Fruit fly (Drosophila melanogaster) ovary, adult (tissue): ENCODE data around the gene CG31709.

Experiments
- CG17801 ChIP-seq: fragments of 200-800 bp; optimal IDR thresholded peaks from 2 replicates; lab custom pipeline; 2019; ENCODE audit warnings: missing biosample characterization, mild to moderate bottlenecking, missing genetic modification characterization, moderate library complexity; ENCODE audit not compliant: partially characterized antibody

The CG31709 gene

DNA sequence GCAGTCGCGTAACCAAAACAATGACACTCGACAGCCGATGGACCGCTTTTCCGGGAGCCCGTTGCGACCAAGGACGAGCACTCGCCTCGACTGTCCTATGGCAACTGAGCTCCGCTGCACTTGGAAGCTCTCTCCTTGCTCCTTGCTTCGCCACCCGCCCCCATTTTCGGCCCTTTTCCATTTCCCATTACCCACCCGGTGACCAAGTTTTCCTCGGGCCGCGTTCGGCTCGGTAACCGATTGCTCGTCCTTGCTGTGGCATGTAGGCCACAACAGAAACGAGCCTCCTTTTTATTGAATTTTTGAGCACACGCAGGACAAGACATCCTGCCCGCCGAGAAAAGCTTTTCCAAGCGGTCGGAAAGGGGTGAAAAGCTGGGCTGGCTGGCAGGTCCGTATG, 12.8 kb downstream of the CG31709 start, which contains the start of gene jp:
Gene jp (minus strand): TSS at position 95 of the 400 bp plus-strand sequence.
- TF ChIP-seq CG17801: no peak

DNA sequence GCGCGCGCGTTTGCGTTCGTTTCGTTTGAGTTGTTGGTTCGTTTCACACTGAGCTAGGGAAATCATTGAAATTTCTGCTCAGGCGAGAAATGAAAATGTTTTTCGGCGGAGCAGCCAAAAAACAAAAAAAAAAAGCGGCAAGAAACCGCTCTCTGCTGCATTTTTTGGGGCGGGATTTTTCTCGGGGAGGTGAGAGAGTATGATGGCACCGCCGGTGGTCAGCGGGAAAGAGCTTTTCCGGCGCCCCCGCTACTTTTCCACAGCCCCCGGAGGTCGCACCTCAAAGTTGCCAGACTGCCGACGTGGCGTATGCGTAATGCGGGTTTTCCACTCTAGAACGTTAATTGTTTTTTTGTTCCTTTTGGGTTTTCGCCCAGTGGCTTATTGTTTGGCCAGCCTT, 14.1 kb downstream of the CG31709 start, which contains the start of gene CG46468:
Gene CG46468 (minus strand): TSS at position 52 of the 400 bp plus-strand sequence.
- TF ChIP-seq CG17801: no peak

DNA sequence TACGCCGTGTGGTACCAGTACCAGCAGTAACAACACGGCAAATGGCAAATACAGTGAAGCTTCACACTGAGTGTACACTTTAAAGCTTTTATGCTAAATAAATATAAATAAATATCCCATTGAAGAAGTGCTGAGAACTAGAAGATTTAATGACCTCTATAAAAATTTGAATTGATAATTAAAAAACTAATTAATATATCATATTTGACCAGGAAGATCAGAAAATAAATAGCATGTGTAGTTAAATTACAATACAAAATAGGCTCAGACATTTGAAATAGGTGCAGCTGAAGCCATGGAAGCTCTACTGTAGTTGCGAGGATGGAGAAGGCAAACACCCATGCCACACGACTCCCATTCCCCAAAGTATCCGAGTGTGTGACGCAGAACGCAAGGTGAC, 14.9 kb downstream of the CG31709 start:
- no peak for TF ChIP-seq CG17801

DNA sequence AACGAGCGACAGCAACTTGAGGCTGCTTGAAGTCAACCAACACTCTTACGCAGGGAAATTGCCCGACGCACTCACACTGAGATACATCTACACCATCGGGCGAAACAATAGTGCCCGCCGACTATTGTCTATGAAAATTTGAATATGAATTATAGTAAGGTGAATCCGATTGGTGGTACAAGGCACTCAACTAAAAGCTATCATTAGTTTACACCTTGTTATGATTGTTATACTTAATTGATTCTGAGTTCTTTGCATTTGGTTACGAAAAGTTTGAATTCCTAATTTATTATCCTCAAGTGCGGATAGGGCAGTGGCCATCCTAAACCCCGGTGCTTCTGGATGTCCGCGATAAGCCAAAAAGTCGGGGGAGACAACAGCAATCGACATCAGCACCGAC, 16.7 kb downstream of the CG31709 start:
- TF ChIP-seq CG17801: no peak

DNA sequence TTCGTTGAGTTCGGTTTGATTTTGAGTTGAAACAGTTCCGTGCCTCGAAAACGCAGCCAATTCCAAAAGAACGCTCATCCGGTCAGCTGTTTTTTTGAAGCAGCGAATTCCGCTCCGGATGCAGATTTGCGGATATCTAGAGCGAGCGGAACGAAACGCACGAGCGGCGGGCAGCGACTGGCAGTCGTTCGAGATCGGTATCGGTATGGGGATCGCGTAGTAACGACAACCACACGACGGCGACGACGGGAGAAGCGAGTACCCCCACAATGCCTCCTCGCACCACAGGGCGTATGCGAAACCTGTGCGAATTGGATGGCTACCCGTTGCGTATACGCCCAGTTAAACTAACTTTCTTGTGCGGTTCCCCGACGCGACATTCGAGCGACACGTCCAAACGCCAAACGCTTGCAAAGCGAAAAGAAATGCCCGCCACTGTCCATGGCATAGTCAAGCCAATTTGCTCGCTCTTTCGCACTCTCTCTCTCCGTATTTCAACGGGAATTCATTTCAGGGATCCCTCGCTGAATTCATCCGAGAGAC, 19.3 kb downstream of the CG31709 start:
- no peak for TF ChIP-seq CG17801

DNA sequence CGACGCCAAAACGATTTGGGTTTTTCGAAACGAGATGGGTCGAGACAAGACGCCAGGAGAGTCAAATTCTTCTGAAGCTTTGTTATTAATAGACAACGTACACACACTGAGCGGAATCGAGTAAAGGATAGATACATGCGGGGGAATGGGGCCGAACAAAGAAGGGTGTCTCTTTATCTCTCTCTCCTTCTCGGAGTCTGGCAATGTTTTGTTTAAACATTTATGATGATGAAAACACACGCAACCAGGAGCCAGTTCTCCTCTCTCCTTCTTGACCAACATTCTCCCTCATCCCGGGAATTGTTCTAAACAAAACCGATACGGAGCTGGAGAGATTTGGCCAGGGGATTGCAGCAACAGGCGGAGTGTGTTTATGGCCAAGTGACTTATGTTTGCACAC, 21.6 kb downstream of the CG31709 start:
- TF ChIP-seq CG17801: no peak

DNA sequence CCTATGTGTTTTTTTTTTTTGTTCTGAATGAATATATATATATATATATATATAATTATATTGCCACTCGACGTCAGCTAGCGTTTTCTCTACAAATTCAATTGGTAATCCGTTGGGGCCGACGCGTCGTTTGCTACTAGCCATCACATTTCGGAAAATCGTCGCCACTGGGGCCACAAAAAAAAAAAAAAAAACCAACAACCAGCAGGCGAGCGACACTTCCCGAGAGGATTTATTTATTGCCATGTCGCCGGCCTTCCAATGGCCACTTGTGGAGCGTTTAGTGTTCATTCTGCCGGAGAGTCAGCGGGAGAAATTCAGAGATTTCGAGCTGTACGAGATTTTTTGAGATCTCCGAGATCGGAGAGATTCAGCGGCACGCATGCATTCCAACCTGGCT, 28.6 kb downstream of the CG31709 start:
- TF ChIP-seq CG17801: no peak

DNA sequence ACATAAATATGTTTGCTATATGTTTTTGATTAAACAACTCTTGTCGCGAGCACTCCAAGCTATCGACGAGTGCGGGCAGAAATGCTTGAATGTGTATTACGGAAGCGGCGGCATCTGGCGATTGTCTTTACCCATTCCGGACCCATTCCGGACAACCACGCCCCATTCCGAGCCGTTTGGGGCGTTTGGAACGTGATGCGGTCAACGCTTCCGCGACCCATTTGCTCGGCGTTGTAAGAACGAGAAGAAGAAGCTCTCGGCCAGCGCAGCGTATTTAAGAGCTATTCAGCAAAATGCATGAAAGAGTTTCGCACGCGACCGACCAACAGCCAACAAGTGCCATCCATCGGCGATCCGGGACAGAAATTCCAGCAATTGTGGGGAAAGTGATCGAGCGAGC, 33.9 kb downstream of the CG31709 start, which contains the start of gene CG13114:
Gene CG13114 (plus strand): TSS at position 301 of the 400 bp plus-strand sequence.
- peak; percentile 7 for TF ChIP-seq CG17801

DNA sequence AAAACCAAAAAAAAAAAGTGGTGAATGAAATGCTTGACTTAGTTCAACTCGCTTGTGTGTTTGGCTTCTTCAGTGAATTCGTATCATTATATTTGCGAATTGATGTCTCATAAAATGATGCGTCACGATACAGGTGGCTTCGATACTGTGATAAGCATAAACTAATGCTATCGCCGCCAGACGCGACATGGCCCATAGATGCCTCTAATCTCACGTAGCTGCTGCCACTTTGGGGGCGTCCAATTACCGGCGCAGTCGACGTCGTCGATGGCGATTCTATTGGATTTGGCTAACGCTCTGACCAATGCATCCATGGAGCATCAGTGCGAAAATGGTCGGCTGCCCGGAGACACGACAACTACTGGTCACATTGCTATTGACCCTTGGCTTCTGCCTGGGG, 35.6 kb downstream of the CG31709 start, which contains the start of gene CG13113:
Gene CG13113 (plus strand): TSS at position 301 of the 400 bp plus-strand sequence.
- TF ChIP-seq CG17801: no peak

DNA sequence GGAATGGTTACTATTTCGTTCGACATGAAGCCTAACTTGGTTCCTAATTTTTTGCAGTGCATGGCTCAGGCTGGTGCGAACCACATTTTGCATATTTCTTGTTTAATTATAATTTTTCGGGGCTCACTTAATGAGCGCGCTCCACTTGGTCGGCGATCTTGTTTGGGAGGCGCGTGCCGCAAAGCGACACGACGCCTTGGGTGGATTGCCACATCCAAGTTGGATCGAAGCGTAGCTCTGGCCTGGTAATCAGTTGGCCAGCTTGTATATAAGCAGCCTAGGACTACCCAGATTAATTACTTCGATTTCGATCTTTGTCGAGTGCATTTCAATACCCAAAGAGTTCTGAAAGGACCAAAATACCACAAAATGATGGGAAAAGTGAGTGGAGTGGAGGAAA, 36.9 kb downstream of the CG31709 start, which contains the start of gene Cpr30B:
Gene Cpr30B (plus strand): TSS at position 301 of the 400 bp plus-strand sequence.
- no peak for TF ChIP-seq CG17801

DNA sequence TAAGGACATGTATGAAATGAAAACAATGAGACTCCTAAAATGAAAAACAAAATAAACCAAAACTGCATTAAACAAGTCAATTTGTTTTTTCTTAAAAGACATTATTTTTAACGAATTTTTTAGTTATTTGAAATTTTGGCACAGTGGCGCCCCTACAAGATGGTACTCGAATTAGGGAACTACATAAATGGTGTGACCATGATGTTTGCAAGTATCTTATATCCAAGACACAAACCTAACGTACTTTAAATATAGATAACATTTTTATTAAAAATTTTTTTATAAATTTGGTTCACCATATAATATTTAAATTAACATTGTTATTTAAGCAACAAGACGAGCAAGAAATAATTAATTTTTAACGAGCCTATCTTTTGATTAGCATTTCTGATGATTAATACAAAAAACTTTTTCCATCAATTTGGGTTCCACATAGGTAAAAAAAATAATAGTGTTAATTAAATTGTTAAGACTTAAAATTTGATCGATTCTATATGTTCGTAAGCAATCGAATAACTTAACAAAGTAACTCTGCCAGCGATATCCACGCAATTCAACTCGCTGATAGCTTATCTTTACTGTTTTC, 39.4 kb downstream of the CG31709 start, which contains the start of gene CG17855:
Gene CG17855 (plus strand): TSS at position 536 of the 586 bp plus-strand sequence.
- peak; percentile 19 for TF ChIP-seq CG17801

DNA sequence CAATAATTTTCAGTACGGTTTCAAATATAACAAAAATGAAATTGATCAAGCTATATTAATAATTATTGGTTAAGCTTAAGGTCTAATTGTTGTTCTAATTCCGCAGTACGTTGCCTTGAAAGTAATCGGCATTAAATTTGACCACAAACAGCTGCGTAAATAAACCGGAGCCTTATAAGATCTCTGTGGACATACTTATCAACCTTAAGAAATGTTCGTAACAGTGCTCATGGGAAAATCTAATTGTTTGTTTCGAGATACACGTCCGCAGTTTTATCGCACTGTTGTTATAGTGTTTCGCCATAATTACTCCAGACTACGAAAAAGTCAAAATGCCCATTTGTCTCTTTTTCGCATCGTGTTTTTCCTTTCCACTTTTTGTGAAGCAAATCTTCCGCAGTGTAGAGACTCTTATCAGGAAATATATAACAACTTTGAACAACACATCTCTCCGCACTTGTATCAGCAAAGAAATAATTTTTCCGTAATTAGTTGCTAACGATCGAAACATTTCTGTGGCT, 49.5 kb downstream of the CG31709 start:
- no peak for TF ChIP-seq CG17801

DNA sequence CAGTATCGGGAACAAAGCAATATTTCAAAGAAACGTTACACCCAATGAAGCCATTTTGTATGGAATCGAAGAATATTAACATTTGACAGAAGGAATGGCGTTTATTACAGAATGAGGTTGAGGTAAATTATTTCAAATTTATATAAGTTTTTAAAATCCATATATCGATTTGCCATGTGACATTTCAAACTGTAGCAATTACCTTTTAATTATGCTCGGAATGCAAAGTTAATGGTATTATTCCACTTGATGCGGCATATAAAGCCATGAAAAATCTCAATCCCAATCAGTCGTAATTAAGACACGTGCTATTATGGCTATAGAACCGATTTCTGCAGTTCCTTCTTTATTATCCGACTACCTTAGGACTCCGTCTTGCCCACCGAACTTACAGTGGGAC, 51.2 kb downstream of the CG31709 start, which contains the start of gene CG31883:
Gene CG31883 (plus strand): TSS at position 301 of the 400 bp plus-strand sequence.
- TF ChIP-seq CG17801: no peak
